Worm (Caenorhabditis elegans) whole organism, L1 larva: ENCODE data around the gene Y38A10A.7.

Experiments used
- C16A3.4 ChIP-seq: fragments of 150-350 bp; optimal IDR thresholded peaks from 2 replicates; lab custom pipeline; 2014; ENCODE audit warnings: missing biosample characterization, missing genetic modification characterization
- aha-1 ChIP-seq: fragments of 150-350 bp; optimal IDR thresholded peaks from 2 replicates; lab custom pipeline; 2014; ENCODE audit warnings: missing biosample characterization, missing genetic modification characterization
- aly-2 ChIP-seq: fragments of 150-350 bp; optimal IDR thresholded peaks from 2 replicates; lab custom pipeline; 2014; ENCODE audit warnings: missing biosample characterization, missing genetic modification characterization
- ama-1 ChIP-seq: fragments of 150-350 bp; optimal IDR thresholded peaks from 2 replicates; lab custom pipeline; 2014
- efl-1 ChIP-seq, 4 experiments: fragments of 150-350 bp; optimal IDR thresholded peaks in 3 of 4; peaks in 1 of 4; 1 replicate in 1 of 4; 2 replicates in 3 of 4; lab custom pipeline; 2014; ENCODE audit warnings: missing biosample characterization in 2 of 4, missing genetic modification characterization in 2 of 4, missing genetic modification reagents in 2 of 4
- ets-5 ChIP-seq: fragments of 200-800 bp; sonication (Bioruptor generic); IDR thresholded peaks from 2 replicates; pipeline ENCODE4 v1.3.6; 2022; ENCODE audit warnings: missing genetic modification characterization, missing compliant biosample characterization
- lin-39 ChIP-seq: fragments of 150-350 bp; optimal IDR thresholded peaks from 2 replicates; lab custom pipeline; 2014; ENCODE audit warnings: missing biosample characterization, missing genetic modification reagents, missing genetic modification characterization
- nhr-20 ChIP-seq: sonication (generic microtip); optimal IDR thresholded peaks from 2 replicates; lab custom pipeline; 2016; ENCODE audit warnings: mild to moderate bottlenecking, missing genetic modification characterization, missing compliant biosample characterization
- nhr-237 ChIP-seq: fragments of 150-350 bp; optimal IDR thresholded peaks from 2 replicates; lab custom pipeline; 2014; ENCODE audit warnings: missing biosample characterization, missing genetic modification characterization
- sptf-1 ChIP-seq: fragments of 150-350 bp; optimal IDR thresholded peaks from 2 replicates; lab custom pipeline; 2014; ENCODE audit warnings: missing biosample characterization, missing genetic modification characterization
- unc-30 ChIP-seq: sonication (generic microtip); optimal IDR thresholded peaks from 2 replicates; lab custom pipeline; 2017; ENCODE audit warnings: missing biosample characterization, missing genetic modification characterization

ce11 chrV:6135428-6135827 lies 39.4 kb downstream of the Y38A10A.7 start:
- TF ChIP-seq C16A3.4 (tag; lab: Kevin White, UChicago) (no peak), efl-1 (optimal IDR thresholded peaks at IDR 0.05; lab: Kevin White, UChicago) (no peak), efl-1 (GFP tag; optimal IDR thresholded peaks at IDR 0.05 in 1 of 2; lab: Kevin White, UChicago) (no peak), nhr-237 (tag; lab: Kevin White, UChicago) (no peak), aly-2 (no peak), lin-39 (tag; lab: Kevin White, UChicago) (no peak), ets-5 (GFP tag; lab: Robert Waterston, UW) (no peak), sptf-1 (tag; lab: Kevin White, UChicago) (no peak), ama-1 (no peak), aha-1 (no peak), nhr-20 (tag; lab: Kevin White, UChicago) (no peak), unc-30 (no peak)
